Fruit fly (Drosophila melanogaster): Measurements from ENCODE around the gene CG44355.

- TF ChIP-seq CG1620 (GFP tag; optimal IDR thresholded peaks at IDR 0.05) (no peak), Clk (GFP tag; optimal IDR thresholded peaks at IDR 0.05) (no peak), CG33017 (tag; optimal IDR thresholded peaks at IDR 0.05) (no peak), tj (GFP tag; optimal IDR thresholded peaks at IDR 0.05) (no peak), cic (GFP tag; optimal IDR thresholded peaks at IDR 0.05) (no peak), CG12768 (GFP tag; optimal IDR thresholded peaks at IDR 0.05) (no peak), Hr96 (GFP tag; optimal IDR thresholded peaks at IDR 0.05) (no peak), pad (GFP tag; optimal IDR thresholded peaks at IDR 0.05) (no peak), CG5204 (GFP tag; optimal IDR thresholded peaks at IDR 0.05) (no peak), bab1 (GFP tag; optimal IDR thresholded peaks at IDR 0.05) (no peak), cnc (optimal IDR thresholded peaks at IDR 0.05) (no peak)
Observed at dm6 chr3L:12267332-12267914, 43.2 kb upstream of the CG44355 start, which contains the start of gene CG32100.
